Worm (Caenorhabditis elegans) whole organism, L1 larva: ENCODE measurements around the gene C04A11.2.
A peak's percentile ranks its signal among the peaks of the same experiment; 100 is the strongest.

Source experiments
- Y116A8C.19 ChIP-seq: sonication (generic microtip); optimal IDR thresholded peaks from 2 replicates; lab custom pipeline; 2016; ENCODE audit warnings: missing compliant biosample characterization, missing genetic modification characterization, borderline replicate concordance
- alr-1 ChIP-seq: fragments of 200-800 bp; sonication (Bioruptor generic); optimal IDR thresholded peaks from 2 replicates; lab custom pipeline; 2018; ENCODE audit warnings: borderline replicate concordance, mild to moderate bottlenecking, missing genetic modification characterization, missing compliant biosample characterization
- ama-1 ChIP-seq: fragments of 150-350 bp; optimal IDR thresholded peaks from 2 replicates; lab custom pipeline; 2014
- blmp-1 ChIP-seq: fragments of 150-350 bp; optimal IDR thresholded peaks from 2 replicates; lab custom pipeline; 2014; ENCODE audit warnings: missing biosample characterization, missing genetic modification characterization
- ceh-88 ChIP-seq: fragments of 200-800 bp; sonication (Bioruptor generic); IDR thresholded peaks from 2 replicates; pipeline ENCODE4 v1.3.6; 2022; ENCODE audit warnings: missing genetic modification characterization, missing compliant biosample characterization
- ces-1 ChIP-seq: fragments of 150-350 bp; optimal IDR thresholded peaks from 2 replicates; lab custom pipeline; 2014; ENCODE audit warnings: missing biosample characterization, missing genetic modification reagents, missing genetic modification characterization
- dpl-1 ChIP-seq, 3 experiments: fragments of 150-350 bp in 2 of 3; sonication (generic microtip) in 1 of 3; optimal IDR thresholded peaks; 2 replicates each; lab custom pipeline; 2014 to 2017; ENCODE audit warnings: missing biosample characterization in 3 of 3, missing genetic modification characterization in 3 of 3, missing genetic modification reagents in 3 of 3
- dsc-1 ChIP-seq: sonication (generic microtip); optimal IDR thresholded peaks from 2 replicates; lab custom pipeline; 2016; ENCODE audit warnings: mild to moderate bottlenecking, missing genetic modification characterization, missing compliant biosample characterization
- efl-1 ChIP-seq, 4 experiments: fragments of 150-350 bp; optimal IDR thresholded peaks in 3 of 4; peaks in 1 of 4; 1 replicate in 1 of 4; 2 replicates in 3 of 4; lab custom pipeline; 2014; ENCODE audit warnings: missing biosample characterization in 2 of 4, missing genetic modification characterization in 2 of 4, missing genetic modification reagents in 2 of 4
- efl-3 ChIP-seq: fragments of 200-800 bp; sonication (Bioruptor generic); optimal IDR thresholded peaks from 2 replicates; lab custom pipeline; 2018; ENCODE audit warnings: mild to moderate bottlenecking, missing genetic modification characterization, missing compliant biosample characterization
- elt-2 ChIP-seq: sonication (generic microtip); optimal IDR thresholded peaks from 2 replicates; lab custom pipeline; 2016; ENCODE audit warnings: missing genetic modification characterization, mild to moderate bottlenecking, inconsistent platforms, missing compliant biosample characterization, missing genetic modification reagents
- elt-3 ChIP-seq, 6 experiments: fragments of 150-350 bp in 1 of 6; sonication (generic microtip); optimal IDR thresholded peaks; 2 replicates each; lab custom pipeline; 2017 to 2018; ENCODE audit warnings: missing biosample characterization in 6 of 6, missing genetic modification characterization in 6 of 6, inconsistent platforms in 1 of 6
- fkh-10 ChIP-seq: sonication (generic microtip); optimal IDR thresholded peaks from 2 replicates; lab custom pipeline; 2017; ENCODE audit warnings: missing biosample characterization, missing genetic modification reagents, missing genetic modification characterization
- fkh-8 ChIP-seq: sonication (generic microtip); optimal IDR thresholded peaks from 2 replicates; lab custom pipeline; 2016; ENCODE audit warnings: mild to moderate bottlenecking, missing genetic modification characterization, missing compliant biosample characterization
- grh-1 ChIP-seq: fragments of 200-800 bp; sonication (Bioruptor generic); IDR thresholded peaks from 2 replicates; pipeline ENCODE4 v1.3.6; 2022; ENCODE audit warnings: missing genetic modification reagents, missing genetic modification characterization, missing compliant biosample characterization
- hlh-17 ChIP-seq: fragments of 200-800 bp; sonication (Bioruptor generic); optimal IDR thresholded peaks from 2 replicates; lab custom pipeline; 2018; ENCODE audit warnings: missing genetic modification characterization, mild to moderate bottlenecking, missing compliant biosample characterization, moderate library complexity, borderline replicate concordance
- hlh-4 ChIP-seq: sonication (generic microtip); optimal IDR thresholded peaks from 2 replicates; lab custom pipeline; 2016; ENCODE audit warnings: mild to moderate bottlenecking, missing genetic modification characterization, missing compliant biosample characterization
- irx-1 ChIP-seq: sonication (generic microtip); optimal IDR thresholded peaks from 2 replicates; lab custom pipeline; 2016; ENCODE audit warnings: missing genetic modification characterization, missing compliant biosample characterization
- isw-1 ChIP-seq: fragments of 200-800 bp; sonication (Bioruptor generic); IDR thresholded peaks from 2 replicates; pipeline ENCODE4 v1.3.6; 2022; ENCODE audit warnings: missing genetic modification characterization, missing compliant biosample characterization
- jun-1 ChIP-seq: fragments of 150-350 bp; optimal IDR thresholded peaks from 2 replicates; lab custom pipeline; 2014; ENCODE audit warnings: missing biosample characterization, missing genetic modification reagents, missing genetic modification characterization
- lin-15B ChIP-seq: fragments of 150-350 bp; sonication (generic microtip); optimal IDR thresholded peaks from 3 replicates; lab custom pipeline; 2014; ENCODE audit warnings: missing biosample characterization, missing genetic modification characterization
- lin-35 ChIP-seq, 2 experiments: fragments of 150-350 bp; optimal IDR thresholded peaks; 2 replicates each; lab custom pipeline; 2014; ENCODE audit warnings: missing biosample characterization in 2 of 2, missing genetic modification characterization in 2 of 2, missing genetic modification reagents in 2 of 2
- lir-3 ChIP-seq: sonication (generic microtip); optimal IDR thresholded peaks from 2 replicates; lab custom pipeline; 2016; ENCODE audit warnings: mild to moderate bottlenecking, missing genetic modification characterization, moderate library complexity, missing compliant biosample characterization; ENCODE audit not compliant: poor library complexity
- lsy-2 ChIP-seq, 2 experiments: fragments of 150-350 bp; optimal IDR thresholded peaks; 2 replicates each; lab custom pipeline; 2014; ENCODE audit warnings: missing biosample characterization in 2 of 2, missing genetic modification characterization in 2 of 2
- nhr-11 ChIP-seq: fragments of 150-350 bp; optimal IDR thresholded peaks from 2 replicates; lab custom pipeline; 2014; ENCODE audit warnings: missing biosample characterization, missing genetic modification characterization
- nhr-12 ChIP-seq: sonication (generic microtip); optimal IDR thresholded peaks from 2 replicates; lab custom pipeline; 2017; ENCODE audit warnings: missing biosample characterization, missing genetic modification characterization
- nhr-19 ChIP-seq: fragments of 200-800 bp; sonication (Bioruptor generic); conservative IDR thresholded peaks from 2 replicates; pipeline ENCODE4 v1.3.6; 2022; ENCODE audit warnings: missing genetic modification characterization, missing compliant biosample characterization
- nhr-237 ChIP-seq: fragments of 150-350 bp; optimal IDR thresholded peaks from 2 replicates; lab custom pipeline; 2014; ENCODE audit warnings: missing biosample characterization, missing genetic modification characterization
- nhr-28 ChIP-seq: fragments of 150-350 bp; optimal IDR thresholded peaks from 2 replicates; lab custom pipeline; 2014; ENCODE audit warnings: missing biosample characterization, missing genetic modification characterization
- nhr-47 ChIP-seq: sonication (generic microtip); optimal IDR thresholded peaks from 2 replicates; lab custom pipeline; 2016; ENCODE audit warnings: mild to moderate bottlenecking, missing genetic modification characterization, moderate library complexity, missing compliant biosample characterization
- nhr-71 ChIP-seq: sonication (generic microtip); optimal IDR thresholded peaks from 2 replicates; lab custom pipeline; 2016; ENCODE audit warnings: mild to moderate bottlenecking, missing genetic modification characterization, moderate library complexity, missing compliant biosample characterization
- nhr-76 ChIP-seq: sonication (generic microtip); optimal IDR thresholded peaks from 2 replicates; lab custom pipeline; 2017; ENCODE audit warnings: missing biosample characterization, missing genetic modification characterization
- nhr-85 ChIP-seq: sonication (generic microtip); peaks from one replicate; lab custom pipeline; 2016; ENCODE audit warnings: missing genetic modification characterization, inconsistent platforms, missing compliant biosample characterization
- pqm-1 ChIP-seq: sonication (generic microtip); optimal IDR thresholded peaks from 3 replicates; lab custom pipeline; 2017; ENCODE audit warnings: missing biosample characterization, missing genetic modification characterization
- rnt-1 ChIP-seq: sonication (generic microtip); optimal IDR thresholded peaks from 2 replicates; lab custom pipeline; 2016; ENCODE audit warnings: mild to moderate bottlenecking, missing genetic modification characterization, moderate library complexity, missing compliant biosample characterization
- skn-1 ChIP-seq: fragments of 150-350 bp; optimal IDR thresholded peaks from 2 replicates; lab custom pipeline; 2014; ENCODE audit warnings: missing biosample characterization, missing genetic modification characterization
- snu-23 ChIP-seq: sonication (generic microtip); optimal IDR thresholded peaks from 2 replicates; lab custom pipeline; 2016; ENCODE audit warnings: missing genetic modification characterization, missing compliant biosample characterization
- sptf-1 ChIP-seq: fragments of 150-350 bp; optimal IDR thresholded peaks from 2 replicates; lab custom pipeline; 2014; ENCODE audit warnings: missing biosample characterization, missing genetic modification characterization
- sup-37 ChIP-seq: fragments of 200-800 bp; sonication (Bioruptor generic); optimal IDR thresholded peaks from 2 replicates; lab custom pipeline; 2018; ENCODE audit warnings: mild to moderate bottlenecking, missing genetic modification characterization, missing compliant biosample characterization
- tlp-1 ChIP-seq: fragments of 150-350 bp; optimal IDR thresholded peaks from 2 replicates; lab custom pipeline; 2014; ENCODE audit warnings: missing biosample characterization, missing genetic modification characterization
- unc-130 ChIP-seq: fragments of 150-350 bp; optimal IDR thresholded peaks from 2 replicates; lab custom pipeline; 2017; ENCODE audit warnings: missing biosample characterization, missing genetic modification characterization, inconsistent platforms
- unc-30 ChIP-seq: sonication (generic microtip); optimal IDR thresholded peaks from 2 replicates; lab custom pipeline; 2017; ENCODE audit warnings: missing biosample characterization, missing genetic modification characterization
- unc-62 ChIP-seq: fragments of 150-350 bp; optimal IDR thresholded peaks from 2 replicates; lab custom pipeline; 2014; ENCODE audit warnings: missing biosample characterization, missing genetic modification reagents, missing genetic modification characterization
- xbp-1 ChIP-seq: sonication (generic microtip); optimal IDR thresholded peaks from 2 replicates; lab custom pipeline; 2016; ENCODE audit warnings: missing genetic modification characterization, missing compliant biosample characterization
- zip-4 ChIP-seq: fragments of 200-800 bp; sonication (Bioruptor generic); optimal IDR thresholded peaks from 2 replicates; lab custom pipeline; 2018; ENCODE audit warnings: mild to moderate bottlenecking, missing genetic modification characterization, moderate library complexity, missing compliant biosample characterization
- ztf-11 ChIP-seq, 2 experiments: sonication (generic microtip); optimal IDR thresholded peaks; 2 replicates each; lab custom pipeline; 2016 to 2017; ENCODE audit warnings: missing genetic modification characterization in 2 of 2, missing biosample characterization in 1 of 2, missing compliant biosample characterization in 1 of 2
- ztf-4 ChIP-seq: fragments of 150-350 bp; optimal IDR thresholded peaks from 2 replicates; lab custom pipeline; 2014; ENCODE audit warnings: missing biosample characterization, missing genetic modification characterization

The C04A11.2 gene

ce11 chrX:13668728-13669127, at the start of gene C04A11.2:
C04A11.2 (minus strand) TSS chrX:13668828.
- TF ChIP-seq hlh-17 (GFP tag; lab: Kevin White, UChicago) (no peak), efl-1 (optimal IDR thresholded peaks at IDR 0.05; lab: Kevin White, UChicago) (no peak), efl-1 (GFP tag; optimal IDR thresholded peaks at IDR 0.05 in 1 of 2; lab: Kevin White, UChicago) (peak in 1 of 2 experiments; percentile 25)

DNA sequence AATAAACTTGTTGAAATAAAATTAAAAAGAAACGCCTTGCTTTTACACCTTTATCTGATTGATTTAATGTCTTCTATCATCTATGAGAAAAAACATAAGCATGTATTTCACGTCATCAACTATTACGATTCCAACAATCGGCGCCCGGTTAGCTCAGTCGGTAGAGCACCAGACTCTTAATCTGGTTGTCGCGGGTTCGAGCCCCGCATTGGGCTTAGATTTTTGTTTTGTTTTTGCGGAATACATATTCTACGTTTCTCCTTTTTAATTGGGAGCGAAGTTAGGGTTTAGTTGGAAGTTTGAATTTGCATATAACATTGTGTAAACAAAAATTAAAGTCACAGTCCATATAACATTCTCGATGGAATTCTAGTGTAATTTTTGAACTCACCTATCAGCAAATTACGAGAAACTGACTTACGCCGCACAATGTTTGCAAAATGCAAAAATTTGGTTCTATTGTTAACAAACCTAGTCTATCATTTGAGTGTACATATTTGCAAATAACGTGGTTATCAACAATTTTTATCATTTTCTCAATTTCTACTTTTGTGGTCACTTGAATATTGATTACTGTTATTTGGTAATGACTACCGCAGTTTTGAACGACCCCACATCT, 48.5 kb upstream of the C04A11.2 start, which contains the start of gene shc-3:
Gene shc-3 (plus strand): TSS at position 484 of the 619 bp plus-strand sequence.
- TF ChIP-seq elt-2 (tag; lab: Kevin White, UChicago), result peak; percentile 58
- no peak for TF ChIP-seq irx-1 (tag; lab: Kevin White, UChicago)

DNA sequence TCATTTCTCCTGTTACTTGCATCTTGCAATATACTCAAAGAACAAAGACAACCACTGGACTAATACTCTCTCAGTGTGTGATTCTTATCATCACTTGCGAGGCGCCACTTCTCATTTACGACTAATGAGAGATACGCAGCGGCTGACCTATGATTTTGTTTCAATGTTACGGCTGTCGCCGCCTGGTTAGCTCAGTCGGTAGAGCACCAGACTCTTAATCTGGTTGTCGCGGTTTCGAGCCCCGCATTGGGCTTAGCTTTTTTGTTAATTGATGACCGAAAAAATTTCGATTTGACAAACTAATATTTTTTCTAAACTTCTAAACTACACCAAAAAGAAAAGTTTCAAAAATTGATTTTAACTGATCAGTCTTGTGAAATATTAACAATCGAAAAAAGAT, 47.7 kb upstream of the C04A11.2 start:
- no peak for TF ChIP-seq dpl-1 (GFP tag; optimal IDR thresholded peaks at IDR 0.05; lab: Kevin White, UChicago)
- TF ChIP-seq nhr-71, result peak; percentile 71
- TF ChIP-seq unc-130 (tag; lab: Kevin White, UChicago), result peak; percentile 35
- TF ChIP-seq rnt-1 (tag; lab: Kevin White, UChicago), result peak; percentile 67
- no peak for TF ChIP-seq elt-3 (tag; optimal IDR thresholded peaks at IDR 0.05; lab: Kevin White, UChicago)
- TF ChIP-seq hlh-17 (GFP tag; lab: Kevin White, UChicago), result no peak
- no peak for TF ChIP-seq alr-1
- TF ChIP-seq fkh-8 (tag; lab: Kevin White, UChicago), result no peak
- TF ChIP-seq nhr-85 (tag; lab: Kevin White, UChicago), result no peak
- no peak for TF ChIP-seq nhr-237
- TF ChIP-seq unc-62 (GFP tag; lab: Kevin White, UChicago), result no peak
- TF ChIP-seq ceh-88 (GFP tag; lab: Robert Waterston, UW), result no peak; the same call in 1 of the 2 replicates
- peak; percentile 32 for TF ChIP-seq elt-2 (tag; lab: Kevin White, UChicago)
- TF ChIP-seq isw-1 (GFP tag; lab: Robert Waterston, UW), result no peak
- no peak for TF ChIP-seq grh-1 (GFP tag; lab: Robert Waterston, UW)
- TF ChIP-seq hlh-4 (tag; lab: Kevin White, UChicago), result no peak
- TF ChIP-seq tlp-1 (tag; lab: Kevin White, UChicago), result no peak
- TF ChIP-seq ztf-4 (tag; lab: Kevin White, UChicago), result no peak
- TF ChIP-seq sup-37, result no peak
- no peak for TF ChIP-seq ces-1
- TF ChIP-seq fkh-10 (GFP tag; lab: Kevin White, UChicago), result no peak
- no peak for TF ChIP-seq zip-4 (GFP tag; lab: Kevin White, UChicago)
- no peak for TF ChIP-seq nhr-11
- TF ChIP-seq Y116A8C.19, result no peak
- no peak for TF ChIP-seq nhr-76 (tag; lab: Kevin White, UChicago)
- no peak for TF ChIP-seq efl-3 (GFP tag; lab: Kevin White, UChicago)
- no peak for TF ChIP-seq lin-15B (tag; lab: Kevin White, UChicago)
- no peak for TF ChIP-seq jun-1 (tag; lab: Kevin White, UChicago)
- TF ChIP-seq lir-3 (tag; lab: Kevin White, UChicago), result no peak
- TF ChIP-seq nhr-47 (tag; lab: Kevin White, UChicago), result peak; percentile 46
- no peak for TF ChIP-seq ama-1 (lab: Kevin White, UChicago)
- TF ChIP-seq nhr-12 (tag; lab: Kevin White, UChicago), result no peak
- TF ChIP-seq nhr-28 (tag; lab: Kevin White, UChicago), result no peak
- peak in 1 of 2 experiments; percentile 50 for TF ChIP-seq lin-35 (GFP tag; optimal IDR thresholded peaks at IDR 0.05; lab: Kevin White, UChicago)
- TF ChIP-seq snu-23 (GFP tag; lab: Kevin White, UChicago), result peak; percentile 65
- TF ChIP-seq xbp-1 (tag; lab: Kevin White, UChicago), result peak; percentile 16
- peak; percentile 24 for TF ChIP-seq blmp-1
- TF ChIP-seq pqm-1, result no peak
- TF ChIP-seq dsc-1, result peak; percentile 53
- no peak for TF ChIP-seq lsy-2 (tag; optimal IDR thresholded peaks at IDR 0.05; lab: Kevin White, UChicago)
- TF ChIP-seq skn-1 (tag; lab: Kevin White, UChicago), result peak; percentile 28
- peak; percentile 68 for TF ChIP-seq nhr-19 (GFP tag; lab: Robert Waterston, UW)
- TF ChIP-seq sptf-1 (tag; lab: Kevin White, UChicago), result no peak
- no peak for TF ChIP-seq unc-30 (tag; lab: Kevin White, UChicago)
- no peak for TF ChIP-seq ztf-11 (tag; optimal IDR thresholded peaks at IDR 0.05; lab: Kevin White, UChicago)
